Worm (Caenorhabditis elegans) whole organism, L2 larva: ENCODE measurements around the gene F41G3.20.
"Not testable (repeated sequence)": the region's sequence is repeated elsewhere in the genome, so short reads cannot be mapped to it uniquely, and the experiment has no call there.

Experiments
- C34F6.9 ChIP-seq: fragments of 150-350 bp; optimal IDR thresholded peaks from 2 replicates; lab custom pipeline; 2014; ENCODE audit warnings: missing biosample characterization, missing genetic modification characterization
- F13H6.1 ChIP-seq: sonication (generic microtip); optimal IDR thresholded peaks from 2 replicates; lab custom pipeline; 2016; ENCODE audit warnings: missing genetic modification characterization, missing compliant biosample characterization
- R02D3.7 ChIP-seq: fragments of 150-350 bp; optimal IDR thresholded peaks from 2 replicates; lab custom pipeline; 2014; ENCODE audit warnings: missing biosample characterization, missing genetic modification characterization
- Y55F3AM.14 ChIP-seq: fragments of 200-800 bp; sonication (Bioruptor generic); optimal IDR thresholded peaks from 2 replicates; lab custom pipeline; 2018; ENCODE audit warnings: mild to moderate bottlenecking, missing genetic modification characterization, missing compliant biosample characterization
- ZK546.5 ChIP-seq: sonication (generic microtip); optimal IDR thresholded peaks from 2 replicates; lab custom pipeline; 2017; ENCODE audit warnings: missing biosample characterization, missing genetic modification characterization
- aly-2 ChIP-seq: fragments of 150-350 bp; optimal IDR thresholded peaks from 2 replicates; lab custom pipeline; 2014; ENCODE audit warnings: missing biosample characterization, missing genetic modification characterization
- ceh-16 ChIP-seq: fragments of 150-350 bp; optimal IDR thresholded peaks from 2 replicates; lab custom pipeline; 2014; ENCODE audit warnings: missing biosample characterization, missing genetic modification characterization
- crh-2 ChIP-seq: sonication (generic microtip); optimal IDR thresholded peaks from 2 replicates; lab custom pipeline; 2017; ENCODE audit warnings: missing biosample characterization, missing genetic modification characterization
- dmd-4 ChIP-seq: sonication (generic microtip); optimal IDR thresholded peaks from 2 replicates; lab custom pipeline; 2017; ENCODE audit warnings: missing biosample characterization, missing genetic modification characterization
- elt-3 ChIP-seq: sonication (generic microtip); optimal IDR thresholded peaks from 2 replicates; lab custom pipeline; 2017; ENCODE audit warnings: missing biosample characterization, missing genetic modification characterization
- fos-1 ChIP-seq: fragments of 150-350 bp; optimal IDR thresholded peaks from 2 replicates; lab custom pipeline; 2014; ENCODE audit warnings: missing biosample characterization, missing genetic modification characterization
- gmeb-1 ChIP-seq: fragments of 150-350 bp; optimal IDR thresholded peaks from 2 replicates; lab custom pipeline; 2014; ENCODE audit warnings: missing biosample characterization, missing genetic modification characterization
- lin-11 ChIP-seq: fragments of 150-350 bp; sonication (generic microtip); optimal IDR thresholded peaks from 2 replicates; lab custom pipeline; 2014; ENCODE audit warnings: missing biosample characterization, missing genetic modification characterization, inconsistent platforms, mixed read lengths
- lin-13 ChIP-seq: fragments of 150-350 bp; optimal IDR thresholded peaks from 2 replicates; lab custom pipeline; 2014; ENCODE audit warnings: missing biosample characterization, missing genetic modification reagents, missing genetic modification characterization
- lin-39 ChIP-seq: fragments of 150-350 bp; optimal IDR thresholded peaks from 2 replicates; lab custom pipeline; 2014; ENCODE audit warnings: missing biosample characterization, missing genetic modification reagents, missing genetic modification characterization
- lsy-2 ChIP-seq, 2 experiments: fragments of 150-350 bp in 1 of 2; sonication (generic microtip) in 1 of 2; optimal IDR thresholded peaks; 2 replicates each; lab custom pipeline; 2014 to 2017; ENCODE audit warnings: missing biosample characterization in 2 of 2, missing genetic modification characterization in 2 of 2
- mab-5 ChIP-seq: fragments of 150-350 bp; optimal IDR thresholded peaks from 2 replicates; lab custom pipeline; 2014; ENCODE audit warnings: missing biosample characterization, missing genetic modification characterization
- mbf-1 ChIP-seq: sonication (generic microtip); optimal IDR thresholded peaks from 2 replicates; lab custom pipeline; 2017; ENCODE audit warnings: missing biosample characterization, missing genetic modification characterization
- nhr-11 ChIP-seq: fragments of 150-350 bp; optimal IDR thresholded peaks from 2 replicates; lab custom pipeline; 2014; ENCODE audit warnings: missing biosample characterization, missing genetic modification characterization
- nhr-129 ChIP-seq: fragments of 150-350 bp; optimal IDR thresholded peaks from 2 replicates; lab custom pipeline; 2014; ENCODE audit warnings: missing biosample characterization, missing genetic modification characterization
- nhr-21 ChIP-seq: fragments of 150-350 bp; optimal IDR thresholded peaks from 2 replicates; lab custom pipeline; 2014; ENCODE audit warnings: missing biosample characterization, missing genetic modification characterization
- nhr-25 ChIP-seq: fragments of 150-350 bp; sonication (generic microtip); optimal IDR thresholded peaks from 3 replicates; lab custom pipeline; 2014; ENCODE audit warnings: missing biosample characterization, missing genetic modification characterization
- nhr-6 ChIP-seq: fragments of 150-350 bp; optimal IDR thresholded peaks from 2 replicates; lab custom pipeline; 2014; ENCODE audit warnings: missing biosample characterization, missing genetic modification characterization
- nhr-77 ChIP-seq: fragments of 150-350 bp; optimal IDR thresholded peaks from 2 replicates; lab custom pipeline; 2014; ENCODE audit warnings: missing biosample characterization, missing genetic modification characterization
- peb-1 ChIP-seq: fragments of 150-350 bp; optimal IDR thresholded peaks from 2 replicates; lab custom pipeline; 2014; ENCODE audit warnings: missing biosample characterization, missing genetic modification characterization
- sem-4 ChIP-seq: fragments of 150-350 bp; optimal IDR thresholded peaks from 2 replicates; lab custom pipeline; 2014; ENCODE audit warnings: missing biosample characterization, missing genetic modification reagents, missing genetic modification characterization
- skn-1 ChIP-seq: sonication (generic microtip); optimal IDR thresholded peaks from 2 replicates; lab custom pipeline; 2017; ENCODE audit warnings: missing biosample characterization, missing genetic modification characterization
- sma-3 ChIP-seq: sonication (generic microtip); optimal IDR thresholded peaks from 2 replicates; lab custom pipeline; 2016; ENCODE audit warnings: missing genetic modification reagents, missing genetic modification characterization, missing compliant biosample characterization
- sma-9 ChIP-seq, 2 experiments: fragments of 150-350 bp in 1 of 2; sonication (generic microtip) in 1 of 2; optimal IDR thresholded peaks; 2 replicates each; lab custom pipeline; 2014 to 2016; ENCODE audit warnings: missing genetic modification characterization in 2 of 2, mild to moderate bottlenecking in 1 of 2, missing biosample characterization in 1 of 2, missing compliant biosample characterization in 1 of 2, missing genetic modification reagents in 1 of 2, moderate library complexity in 1 of 2
- snpc-4 ChIP-seq: fragments of 150-350 bp; optimal IDR thresholded peaks from 2 replicates; lab custom pipeline; 2014; ENCODE audit warnings: missing biosample characterization, missing genetic modification characterization
- unc-39 ChIP-seq: fragments of 150-350 bp; optimal IDR thresholded peaks from 2 replicates; lab custom pipeline; 2014; ENCODE audit warnings: missing biosample characterization, missing genetic modification characterization
- unc-55 ChIP-seq: fragments of 150-350 bp; sonication (generic microtip); optimal IDR thresholded peaks from 3 replicates; lab custom pipeline; 2014; ENCODE audit warnings: missing biosample characterization, missing genetic modification reagents, missing genetic modification characterization
- unc-62 ChIP-seq: fragments of 150-350 bp; optimal IDR thresholded peaks from 2 replicates; lab custom pipeline; 2014; ENCODE audit warnings: missing biosample characterization, missing genetic modification reagents, missing genetic modification characterization
- zag-1 ChIP-seq: fragments of 150-350 bp; optimal IDR thresholded peaks from 2 replicates; lab custom pipeline; 2014; ENCODE audit warnings: missing biosample characterization, missing genetic modification characterization
- ztf-1 ChIP-seq: fragments of 200-800 bp; sonication (Bioruptor generic); conservative IDR thresholded peaks from 2 replicates; pipeline ENCODE4 v1.3.6; 2022; ENCODE audit warnings: missing genetic modification characterization, missing compliant biosample characterization
- ztf-4 ChIP-seq: fragments of 150-350 bp; optimal IDR thresholded peaks from 2 replicates; lab custom pipeline; 2014; ENCODE audit warnings: missing biosample characterization, missing genetic modification characterization

F41G3.20 gene

ce11 chrII:6781983-6782382, 31.2 kb upstream of the F41G3.20 start:
- TF ChIP-seq lin-39 (tag; lab: Kevin White, UChicago) (no peak), mbf-1 (tag; lab: Kevin White, UChicago) (no peak)

DNA sequence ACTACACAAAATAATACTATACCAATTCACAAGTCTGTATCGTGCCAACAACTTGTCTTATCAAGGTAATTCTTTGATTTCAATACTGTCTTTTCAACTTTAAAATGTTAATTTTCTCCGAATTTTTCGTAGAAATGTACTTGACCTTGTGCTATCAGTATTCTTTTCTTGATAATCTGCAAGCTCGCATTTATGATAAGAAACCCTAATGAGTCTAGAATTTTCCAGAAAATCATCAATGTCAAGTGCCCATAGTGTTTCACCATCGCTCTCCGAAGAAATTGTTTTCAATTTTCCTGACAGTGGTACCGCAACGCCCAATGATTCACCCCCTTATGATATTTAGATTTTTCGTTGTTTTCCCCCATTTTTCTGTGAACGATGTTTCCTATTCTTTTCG, 30.4 kb upstream of the F41G3.20 start:
- TF ChIP-seq fos-1, result peak; percentile 64
- no peak for TF ChIP-seq nhr-21 (tag; lab: Kevin White, UChicago)
- TF ChIP-seq, all 48 proteins: peak for 1

- TF ChIP-seq nhr-129 (tag; lab: Kevin White, UChicago) (no peak), lsy-2 (tag; optimal IDR thresholded peaks at IDR 0.05; lab: Kevin White, UChicago) (no peak), aly-2 (tag; lab: Kevin White, UChicago) (no peak), nhr-21 (tag; lab: Kevin White, UChicago) (no peak), unc-55 (GFP tag; lab: Kevin White, UChicago) (no peak), mbf-1 (tag; lab: Kevin White, UChicago) (no peak), unc-62 (GFP tag; lab: Kevin White, UChicago) (no peak), skn-1 (tag; lab: Kevin White, UChicago) (no peak), R02D3.7 (tag; lab: Kevin White, UChicago) (no peak)
These were observed 28.3 kb upstream of the F41G3.20 start, which contains the start of gene T13C2.7 for ce11 chrII:6779104-6779503. Gene T13C2.7, plus strand, starts transcription at chrII:6779404.

DNA sequence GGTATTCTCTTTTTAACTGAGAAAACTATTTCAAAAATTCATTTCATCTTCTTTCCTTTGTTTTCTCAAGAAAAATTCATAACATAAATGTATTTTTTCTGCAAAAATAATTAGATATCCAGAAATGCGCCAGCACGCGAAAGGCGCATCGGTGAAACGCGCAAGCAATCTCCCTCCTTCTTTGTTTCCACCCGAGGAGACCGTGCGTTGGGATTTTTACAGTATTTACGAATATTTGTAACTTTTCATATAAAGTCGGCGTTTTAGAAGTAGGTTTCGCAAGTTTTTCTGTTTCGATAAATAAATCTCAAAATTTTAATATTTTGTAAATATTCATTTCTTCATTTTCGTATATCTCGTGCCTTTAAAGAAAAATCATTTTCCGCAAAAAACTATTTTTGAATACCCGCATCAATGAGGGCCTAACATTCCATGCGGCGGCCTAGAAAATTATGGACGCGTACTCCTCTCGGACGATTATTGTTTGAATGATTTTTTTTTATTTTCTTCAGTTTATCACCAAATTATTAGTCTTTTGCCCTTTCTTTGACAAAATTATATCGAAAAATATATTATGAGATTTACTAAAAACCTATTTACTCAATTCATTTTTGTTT, 25.7 kb upstream of the F41G3.20 start, which contains the start of gene ssup-72:
Gene ssup-72 (plus strand): TSS at position 181 of the 617 bp plus-strand sequence.
- TF ChIP-seq ztf-4 (tag; lab: Kevin White, UChicago) (peak; percentile 7), gmeb-1 (tag; lab: Kevin White, UChicago) (peak; percentile 84), sma-3 (GFP tag; lab: Kevin White, UChicago) (peak; percentile 77), unc-55 (GFP tag; lab: Kevin White, UChicago) (peak; percentile 73), crh-2 (tag; lab: Kevin White, UChicago) (peak; percentile 58), peb-1 (tag; lab: Kevin White, UChicago) (no peak), lsy-2 (tag; optimal IDR thresholded peaks at IDR 0.05; lab: Kevin White, UChicago) (peak in 1 of 2 experiments; percentile 85), nhr-6 (tag; lab: Kevin White, UChicago) (peak; percentile 17), zag-1 (tag; lab: Kevin White, UChicago) (no peak), dmd-4 (no peak), fos-1 (peak; percentile 26), lin-13 (GFP tag; lab: Kevin White, UChicago) (peak; percentile 57), nhr-129 (tag; lab: Kevin White, UChicago) (peak; percentile 37), F13H6.1 (tag; lab: Kevin White, UChicago) (peak; percentile 73), ZK546.5 (tag; lab: Kevin White, UChicago) (no peak), nhr-21 (tag; lab: Kevin White, UChicago) (peak; percentile 56), sma-9 (GFP tag; optimal IDR thresholded peaks at IDR 0.05; lab: Kevin White, UChicago) (peak; percentile 75), sma-9 (tag; optimal IDR thresholded peaks at IDR 0.05; lab: Kevin White, UChicago) (no peak), C34F6.9 (peak; percentile 75)

- not testable (repeated sequence) for TF ChIP-seq sem-4, nhr-129, elt-3 (tag; lab: Kevin White, UChicago)
- TF ChIP-seq, all 48 proteins: peak for 0; not testable (repeated sequence) for 48
These were observed 24.2 kb upstream of the F41G3.20 start, which contains the start of gene agr-1 for ce11 chrII:6775076-6775475. Gene agr-1, minus strand, starts transcription at chrII:6775176.

ce11 chrII:6772482-6772881, 21.7 kb upstream of the F41G3.20 start:
- TF ChIP-seq ceh-16 (tag; lab: Kevin White, UChicago), result no peak
- no peak for TF ChIP-seq sem-4 (tag; lab: Kevin White, UChicago)
- no peak for TF ChIP-seq gmeb-1 (tag; lab: Kevin White, UChicago)
- no peak for TF ChIP-seq mab-5 (tag; lab: Kevin White, UChicago)
- TF ChIP-seq nhr-6 (tag; lab: Kevin White, UChicago), result no peak
- no peak for TF ChIP-seq unc-39
- TF ChIP-seq nhr-11 (tag; lab: Kevin White, UChicago), result no peak
- no peak for TF ChIP-seq unc-62 (GFP tag; lab: Kevin White, UChicago)
- TF ChIP-seq ztf-1 (GFP tag; lab: Robert Waterston, UW), result no peak
- TF ChIP-seq nhr-77, result no peak
- TF ChIP-seq elt-3 (tag; lab: Kevin White, UChicago), result no peak
- TF ChIP-seq sma-9 (GFP tag; optimal IDR thresholded peaks at IDR 0.05; lab: Kevin White, UChicago), result no peak
- no peak for TF ChIP-seq sma-9 (tag; optimal IDR thresholded peaks at IDR 0.05; lab: Kevin White, UChicago)
- no peak for TF ChIP-seq zag-1 (tag; lab: Kevin White, UChicago)
- no peak for TF ChIP-seq Y55F3AM.14
- TF ChIP-seq nhr-25 (tag; lab: Kevin White, UChicago), result no peak
- TF ChIP-seq lin-11, result no peak
- TF ChIP-seq mbf-1 (tag; lab: Kevin White, UChicago), result no peak
- TF ChIP-seq snpc-4 (tag; lab: Kevin White, UChicago), result no peak
